Fruit fly (Drosophila melanogaster): ENCODE data around the gene omd.
A peak's percentile ranks its signal among the peaks of the same experiment; 100 is the strongest.

omd gene

DNA sequence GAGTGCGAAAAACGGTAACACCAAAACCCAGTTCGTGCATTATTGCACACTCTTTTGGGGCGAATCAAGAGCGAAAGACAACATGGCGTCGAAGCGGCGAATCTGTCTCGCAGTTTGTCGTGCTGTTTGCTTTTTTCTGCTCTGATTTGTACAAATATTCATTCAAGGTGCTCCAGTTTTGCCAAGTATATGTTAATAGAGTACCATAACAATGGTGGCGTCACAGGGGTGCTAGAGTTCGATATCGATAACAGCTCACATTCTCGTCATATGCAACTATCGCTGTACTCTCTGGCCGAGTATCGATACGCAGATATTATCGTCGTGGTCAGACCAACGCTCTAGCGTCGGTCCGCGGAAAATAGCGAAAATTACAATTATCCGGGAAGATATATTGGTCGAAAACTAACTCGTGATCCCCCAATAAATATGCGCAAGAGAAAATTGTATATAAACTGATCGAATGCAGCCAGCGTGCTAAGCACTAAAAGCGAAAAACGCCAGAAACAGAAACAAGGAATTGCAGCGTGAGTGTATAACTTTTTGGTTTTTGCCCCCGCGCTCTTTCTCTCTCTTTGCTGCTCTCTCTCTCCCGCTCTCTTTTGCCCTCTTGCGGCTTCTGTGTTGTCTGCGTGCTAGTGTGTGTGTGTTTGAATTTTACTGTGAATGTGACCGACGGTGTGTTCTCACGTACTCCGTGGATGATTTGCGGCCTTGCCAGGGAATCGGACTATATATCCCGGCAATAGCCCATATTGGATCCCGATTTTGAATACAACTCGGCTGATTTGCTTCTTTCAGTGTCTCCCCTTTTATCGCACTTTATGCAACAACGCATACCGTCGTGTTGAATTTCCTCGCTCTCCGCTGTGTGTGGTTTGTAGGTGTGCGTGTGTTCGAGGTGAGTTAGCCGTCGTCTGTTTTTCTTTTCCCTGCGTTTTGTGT is 3.1 kb downstream of the omd start, which contains the start of gene flfl:
TSS of gene flfl (plus strand) at position 298 of the 945 bp plus-strand sequence.
- TF ChIP-seq CG31388 (GFP tag; optimal IDR thresholded peaks at IDR 0.05): no peak
- peak; percentile 37 for TF ChIP-seq CG7786 (GFP tag; optimal IDR thresholded peaks at IDR 0.05)
- TF ChIP-seq Ets97D (GFP tag; optimal IDR thresholded peaks at IDR 0.05): peak; percentile 80
- no peak for TF ChIP-seq CG9215 (GFP tag; IDR thresholded peaks at IDR 0.05)
- TF ChIP-seq aop (GFP tag; IDR thresholded peaks at IDR 0.05): no peak
- no peak for TF ChIP-seq gcm2 (GFP tag; optimal IDR thresholded peaks at IDR 0.05)
- no peak for TF ChIP-seq gt (GFP tag; IDR thresholded peaks at IDR 0.05)
- peak; percentile 22 for TF ChIP-seq CG16863 (GFP tag; optimal IDR thresholded peaks at IDR 0.05)
- peak; percentile 98 for TF ChIP-seq BEAF-32 (GFP tag; optimal IDR thresholded peaks at IDR 0.05)
- TF ChIP-seq CoRest (tag; optimal IDR thresholded peaks at IDR 0.05): peak; percentile 35
- peak; percentile 21 for TF ChIP-seq CG8924 (tag; optimal IDR thresholded peaks at IDR 0.05)
- no peak for TF ChIP-seq da (GFP tag; optimal IDR thresholded peaks at IDR 0.05)
- no peak for TF ChIP-seq CG14441 (GFP tag; IDR thresholded peaks at IDR 0.05)
- TF ChIP-seq Sry-δ (GFP tag; optimal IDR thresholded peaks at IDR 0.05): peak; percentile 90
- peak; percentile 52 for TF ChIP-seq Hmr (GFP tag; optimal IDR thresholded peaks at IDR 0.05)
- peak; percentile 35 for TF ChIP-seq lab (GFP tag; optimal IDR thresholded peaks at IDR 0.05)
- no peak for TF ChIP-seq pros (GFP tag; optimal IDR thresholded peaks at IDR 0.05)
- peak; percentile 39 for TF ChIP-seq CG30403 (GFP tag; optimal IDR thresholded peaks at IDR 0.05)
- peak; percentile 33 for TF ChIP-seq CG2120 (GFP tag; optimal IDR thresholded peaks at IDR 0.05)
- TF ChIP-seq CG9932 (GFP tag; IDR thresholded peaks at IDR 0.05): no peak
- peak; percentile 29 for TF ChIP-seq bcd (GFP tag; optimal IDR thresholded peaks at IDR 0.05)
- no peak for TF ChIP-seq CG4404 (GFP tag; IDR thresholded peaks at IDR 0.05)
- TF ChIP-seq slbo (GFP tag; IDR thresholded peaks at IDR 0.05): no peak
- peak; percentile 31 for TF ChIP-seq Jarid2 (GFP tag; optimal IDR thresholded peaks at IDR 0.05)
- TF ChIP-seq ind (GFP tag; optimal IDR thresholded peaks at IDR 0.05): peak; percentile 20
- peak; percentile 48 for TF ChIP-seq Hand (GFP tag; optimal IDR thresholded peaks at IDR 0.05)
- TF ChIP-seq dimm (GFP tag; IDR thresholded peaks at IDR 0.05): no peak
- peak; percentile 64 for TF ChIP-seq CG9437 (GFP tag; optimal IDR thresholded peaks at IDR 0.05)
- no peak for TF ChIP-seq CG12104 (GFP tag; optimal IDR thresholded peaks at IDR 0.05)
- TF ChIP-seq nom (GFP tag; optimal IDR thresholded peaks at IDR 0.05): peak; percentile 66
- TF ChIP-seq CG4360 (GFP tag; IDR thresholded peaks at IDR 0.05): no peak
- TF ChIP-seq Usf (GFP tag; optimal IDR thresholded peaks at IDR 0.05): no peak
- TF ChIP-seq CG10267 (tag; optimal IDR thresholded peaks at IDR 0.05): peak; percentile 82
- peak; percentile 57 for TF ChIP-seq CG4617 (GFP tag; optimal IDR thresholded peaks at IDR 0.05; ENCODE audit: borderline replicate concordance)
- peak; percentile 28 for TF ChIP-seq emc (GFP tag; optimal IDR thresholded peaks at IDR 0.05)
- no peak for TF ChIP-seq twi (tag; optimal IDR thresholded peaks at IDR 0.05)
- TF ChIP-seq Tbp (GFP tag; optimal IDR thresholded peaks at IDR 0.05): peak; percentile 5
- peak; percentile 26 for TF ChIP-seq ewg (GFP tag; optimal IDR thresholded peaks at IDR 0.05)
- peak; percentile 17 for TF ChIP-seq CG17829 (tag; optimal IDR thresholded peaks at IDR 0.05)
- TF ChIP-seq CG1602 (GFP tag; optimal IDR thresholded peaks at IDR 0.05): no peak
- no peak for TF ChIP-seq gsb (GFP tag; IDR thresholded peaks at IDR 0.05)
- TF ChIP-seq CG7987 (GFP tag; optimal IDR thresholded peaks at IDR 0.05): peak; percentile 74
- TF ChIP-seq dysf (GFP tag; IDR thresholded peaks at IDR 0.05): no peak
- TF ChIP-seq MESR4 (GFP tag; optimal IDR thresholded peaks at IDR 0.05): peak; percentile 94
- peak; percentile 37 for TF ChIP-seq CG1832 (GFP tag; optimal IDR thresholded peaks at IDR 0.05)
- no peak for TF ChIP-seq CG10274 (GFP tag; optimal IDR thresholded peaks at IDR 0.05)
- TF ChIP-seq dm (GFP tag; optimal IDR thresholded peaks at IDR 0.05): peak; percentile 48
- TF ChIP-seq sens (GFP tag): peak; percentile 78
- peak; percentile 34 for TF ChIP-seq CG13624 (GFP tag; optimal IDR thresholded peaks at IDR 0.05)
